Worm (Caenorhabditis elegans): ENCODE measurements around the gene ndus-8.

Gene ndus-8

DNA sequence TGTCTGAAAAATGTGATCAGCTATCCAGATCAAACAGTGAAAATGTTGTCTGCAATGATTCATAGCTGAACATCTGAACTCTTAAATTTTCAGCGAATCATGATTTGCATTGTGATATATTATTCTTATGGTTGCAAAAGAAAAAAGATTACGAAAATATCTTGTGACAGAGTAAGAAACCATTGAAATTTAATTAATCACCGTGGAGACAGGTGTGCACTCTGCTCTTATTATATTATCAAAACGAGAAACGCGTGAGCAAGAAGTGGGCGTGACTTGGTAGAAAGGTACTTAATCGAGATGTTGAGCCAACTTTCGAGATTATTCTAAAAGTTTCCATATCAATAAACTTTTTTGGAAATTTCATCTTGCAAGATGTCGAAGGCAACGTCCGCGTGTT lies 9.0 kb upstream of the ndus-8 start, which contains the start of gene osm-10:
Gene osm-10, plus strand, starts transcription at position 293 of the 400 bp plus-strand sequence.
- TF ChIP-seq dao-5 (tag; optimal IDR thresholded peaks at IDR 0.05) = no peak
- no peak for TF ChIP-seq him-1 (tag; optimal IDR thresholded peaks at IDR 0.05)
- TF ChIP-seq W03F9.2 (tag; optimal IDR thresholded peaks at IDR 0.05) = no peak

DNA sequence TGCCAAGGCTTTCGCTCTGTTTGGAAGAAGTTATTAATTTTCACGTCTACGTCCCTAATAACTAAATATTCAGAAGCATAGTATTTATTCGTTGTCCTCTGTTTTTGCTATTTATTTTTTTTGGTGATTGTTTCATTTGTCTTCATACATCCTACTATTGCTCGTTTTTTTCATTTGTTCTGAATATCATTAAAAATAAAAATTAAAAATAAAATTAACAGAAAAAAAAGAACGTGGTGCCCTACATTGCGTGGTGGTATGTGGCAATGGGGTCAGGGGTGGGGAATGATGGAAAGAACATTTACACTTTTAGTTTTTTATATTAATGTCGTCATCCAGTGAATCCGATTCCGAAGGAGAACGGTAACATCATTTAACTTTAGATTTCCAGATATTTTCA lies 7.1 kb upstream of the ndus-8 start, which contains the start of gene ztf-31:
Gene ztf-31, plus strand, starts transcription at position 301 of the 400 bp plus-strand sequence.
- TF ChIP-seq him-1 (tag; optimal IDR thresholded peaks at IDR 0.05) = no peak

DNA sequence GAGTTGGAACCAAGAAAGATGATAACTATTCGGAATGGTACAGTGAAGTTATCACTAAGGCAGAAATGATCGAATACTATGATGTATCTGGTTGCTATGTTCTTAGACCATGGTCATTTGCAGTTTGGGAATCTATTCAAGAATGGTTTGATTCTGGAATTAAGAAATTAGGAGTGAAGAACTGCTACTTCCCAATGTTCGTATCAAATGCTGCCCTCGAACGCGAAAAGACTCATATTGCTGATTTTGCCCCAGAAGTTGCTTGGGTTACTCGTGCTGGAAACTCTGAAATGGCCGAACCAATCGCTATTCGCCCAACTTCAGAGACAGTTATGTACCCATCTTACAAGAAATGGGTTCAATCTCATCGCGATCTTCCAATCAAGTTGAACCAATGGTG lies 5.4 kb upstream of the ndus-8 start:
- TF ChIP-seq dao-5 (tag; optimal IDR thresholded peaks at IDR 0.05) = no peak
- TF ChIP-seq him-1 (tag; optimal IDR thresholded peaks at IDR 0.05) = no peak
- TF ChIP-seq W03F9.2 (tag; optimal IDR thresholded peaks at IDR 0.05) = no peak

DNA sequence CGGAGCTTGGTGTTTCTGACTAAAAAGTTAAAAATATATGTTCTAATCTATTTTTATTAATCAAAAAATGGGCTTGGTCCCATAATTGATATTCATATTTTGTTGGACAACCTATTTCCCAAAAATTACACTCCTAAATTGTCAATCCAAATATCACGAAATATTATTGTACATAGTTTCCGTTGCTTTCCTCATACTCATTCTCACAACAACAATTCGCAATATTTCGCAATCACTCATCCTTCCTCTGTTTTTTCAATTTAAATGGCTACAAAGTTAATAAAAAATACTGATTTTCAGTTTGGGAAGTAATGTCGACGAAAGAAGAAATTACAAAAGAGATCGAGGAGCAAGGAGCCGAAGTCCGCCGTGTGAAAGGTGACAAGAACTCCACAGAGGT lies 4.7 kb upstream of the ndus-8 start, which contains the start of gene pars-1:
Gene pars-1, plus strand, starts transcription at position 301 of the 400 bp plus-strand sequence.
- TF ChIP-seq dao-5 (tag; optimal IDR thresholded peaks at IDR 0.05) = no peak
- TF ChIP-seq W03F9.2 (tag; optimal IDR thresholded peaks at IDR 0.05) = no peak

DNA sequence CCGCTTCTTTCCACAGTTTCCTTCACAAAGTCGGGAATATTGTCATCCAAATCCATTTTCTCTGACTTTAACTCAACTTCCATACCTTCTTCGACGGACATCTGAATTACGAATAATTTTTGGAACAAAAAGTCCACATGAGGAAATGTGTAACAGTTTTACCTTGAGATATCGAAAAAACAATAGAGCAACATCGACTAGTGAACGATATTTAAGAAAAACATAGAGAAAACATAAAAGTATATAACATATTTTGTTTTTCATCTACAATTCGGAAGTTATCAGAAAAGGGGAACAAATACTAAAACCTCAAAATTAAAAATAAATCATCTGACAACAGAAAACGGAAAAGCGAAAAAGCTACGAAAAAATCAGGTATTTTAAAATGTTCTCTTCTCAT lies 1.2 kb downstream of the ndus-8 start, which contains the start of gene adr-2:
Gene adr-2, minus strand, starts transcription at position 101 of the 400 bp plus-strand sequence.
- TF ChIP-seq him-1 (tag; optimal IDR thresholded peaks at IDR 0.05) (no peak), dao-5 (tag; optimal IDR thresholded peaks at IDR 0.05) (no peak), W03F9.2 (tag; optimal IDR thresholded peaks at IDR 0.05) (no peak)

DNA sequence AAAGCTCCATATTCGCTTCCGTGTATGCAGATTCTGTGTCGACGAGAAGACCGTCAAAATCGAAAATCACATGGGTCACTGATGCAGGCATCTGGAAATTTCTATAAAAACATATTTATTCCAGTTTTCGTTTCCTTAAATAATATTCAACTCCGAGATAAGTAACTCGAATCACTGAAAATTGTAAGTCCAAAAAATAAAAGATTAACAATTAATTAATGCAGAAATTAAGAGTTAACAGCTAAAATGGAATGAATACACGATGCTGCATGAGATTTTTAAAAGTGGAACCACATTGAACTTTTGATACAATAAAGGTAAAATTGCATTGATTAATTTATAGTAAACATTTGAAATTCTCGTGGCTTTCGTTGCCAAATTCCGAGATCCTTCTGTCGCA lies 3.2 kb downstream of the ndus-8 start, which contains the start of gene R151.10:
Gene R151.10, minus strand, starts transcription at position 101 of the 400 bp plus-strand sequence.
- TF ChIP-seq W03F9.2 (tag; optimal IDR thresholded peaks at IDR 0.05) (no peak), him-1 (tag; optimal IDR thresholded peaks at IDR 0.05) (no peak), dao-5 (tag; optimal IDR thresholded peaks at IDR 0.05) (no peak)

DNA sequence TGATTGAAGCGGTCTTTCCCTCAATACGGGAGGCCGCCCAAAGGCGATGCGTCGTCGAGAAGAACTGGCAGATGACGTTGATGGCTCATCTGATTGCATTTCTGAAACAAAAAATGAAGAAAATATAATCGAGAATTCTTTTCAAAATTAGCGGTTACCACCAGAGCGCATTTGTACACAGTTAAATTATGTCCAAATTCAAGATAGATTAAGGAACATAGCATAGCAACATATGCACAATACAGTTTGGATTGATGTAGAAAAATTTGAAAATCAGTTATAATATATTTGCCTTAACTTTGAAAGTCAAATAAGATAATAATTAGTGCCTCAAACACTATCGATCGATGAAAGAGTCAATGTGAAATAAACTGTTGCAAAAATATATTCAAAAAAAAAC lies 4.3 kb downstream of the ndus-8 start, which contains the start of gene R151.8:
Gene R151.8, minus strand, starts transcription at position 101 of the 400 bp plus-strand sequence.
- no peak for TF ChIP-seq W03F9.2 (tag; optimal IDR thresholded peaks at IDR 0.05)
- no peak for TF ChIP-seq him-1 (tag; optimal IDR thresholded peaks at IDR 0.05)
- no peak for TF ChIP-seq dao-5 (tag; optimal IDR thresholded peaks at IDR 0.05)

DNA sequence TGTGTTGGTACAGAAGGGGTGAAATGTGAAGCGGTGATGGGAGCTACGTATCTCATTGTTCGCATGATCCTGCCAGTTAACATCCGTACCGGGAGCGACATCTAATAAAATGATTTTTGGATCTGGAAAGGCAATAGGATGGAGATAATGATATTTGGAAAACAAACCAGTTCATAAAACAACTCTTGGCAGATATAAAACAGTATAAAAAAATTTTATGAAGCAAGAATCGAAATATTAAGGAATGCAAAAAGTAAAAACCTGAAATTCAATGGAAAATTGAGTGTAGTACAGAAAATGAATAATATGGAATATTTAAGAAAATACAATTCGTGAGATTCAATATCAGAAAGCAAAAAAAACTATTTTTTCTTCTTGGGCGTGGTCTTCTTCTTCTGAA lies 7.4 kb downstream of the ndus-8 start, which contains the start of gene hsp-75:
Gene hsp-75, minus strand, starts transcription at position 101 of the 400 bp plus-strand sequence.
- no peak for TF ChIP-seq dao-5 (tag; optimal IDR thresholded peaks at IDR 0.05)
- no peak for TF ChIP-seq W03F9.2 (tag; optimal IDR thresholded peaks at IDR 0.05)
- TF ChIP-seq him-1 (tag; optimal IDR thresholded peaks at IDR 0.05) = no peak

DNA sequence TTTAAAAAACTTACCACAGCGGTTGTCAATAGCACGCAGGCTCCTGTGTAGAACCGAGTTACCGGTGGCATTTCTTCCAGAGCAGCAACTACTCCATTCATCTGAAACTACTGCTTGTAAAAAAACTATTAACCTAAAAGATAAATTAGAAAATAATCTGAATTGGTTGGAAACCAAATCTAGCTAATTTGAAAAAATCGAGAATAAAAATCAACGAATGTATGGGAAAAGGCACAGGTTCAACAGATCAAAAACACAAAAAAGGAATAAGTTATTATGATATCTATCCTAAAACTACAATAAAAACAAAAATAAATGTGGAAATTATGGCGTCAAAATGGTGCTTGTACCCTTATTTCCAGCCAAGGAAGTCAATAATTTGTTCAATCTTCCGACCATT lies 11.0 kb downstream of the ndus-8 start, which contains the start of gene der-2:
Gene der-2, minus strand, starts transcription at position 101 of the 400 bp plus-strand sequence.
- TF ChIP-seq dao-5 (tag; optimal IDR thresholded peaks at IDR 0.05) (no peak), W03F9.2 (tag; optimal IDR thresholded peaks at IDR 0.05) (no peak), him-1 (tag; optimal IDR thresholded peaks at IDR 0.05) (no peak)

DNA sequence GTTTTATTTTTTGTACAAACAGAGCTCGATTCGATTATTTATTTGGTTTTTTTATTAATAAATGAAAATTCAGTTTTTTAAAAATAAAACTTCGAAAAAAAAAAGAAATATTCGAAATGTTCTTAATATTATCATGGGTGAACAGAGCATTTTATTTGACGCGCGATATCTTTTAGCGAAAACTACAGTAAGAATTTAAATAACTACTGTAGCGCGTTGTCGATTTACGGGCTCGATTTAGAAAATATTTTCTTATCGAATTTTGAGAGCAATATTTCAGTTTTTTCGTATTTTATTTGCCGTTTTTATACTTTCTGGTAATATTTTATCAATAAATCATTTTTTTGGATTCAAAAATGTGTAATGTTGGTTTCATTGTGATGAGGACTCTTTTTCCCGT lies 12.9 kb downstream of the ndus-8 start:
- TF ChIP-seq W03F9.2 (tag; optimal IDR thresholded peaks at IDR 0.05) (no peak), him-1 (tag; optimal IDR thresholded peaks at IDR 0.05) (no peak), dao-5 (tag; optimal IDR thresholded peaks at IDR 0.05) (no peak)

DNA sequence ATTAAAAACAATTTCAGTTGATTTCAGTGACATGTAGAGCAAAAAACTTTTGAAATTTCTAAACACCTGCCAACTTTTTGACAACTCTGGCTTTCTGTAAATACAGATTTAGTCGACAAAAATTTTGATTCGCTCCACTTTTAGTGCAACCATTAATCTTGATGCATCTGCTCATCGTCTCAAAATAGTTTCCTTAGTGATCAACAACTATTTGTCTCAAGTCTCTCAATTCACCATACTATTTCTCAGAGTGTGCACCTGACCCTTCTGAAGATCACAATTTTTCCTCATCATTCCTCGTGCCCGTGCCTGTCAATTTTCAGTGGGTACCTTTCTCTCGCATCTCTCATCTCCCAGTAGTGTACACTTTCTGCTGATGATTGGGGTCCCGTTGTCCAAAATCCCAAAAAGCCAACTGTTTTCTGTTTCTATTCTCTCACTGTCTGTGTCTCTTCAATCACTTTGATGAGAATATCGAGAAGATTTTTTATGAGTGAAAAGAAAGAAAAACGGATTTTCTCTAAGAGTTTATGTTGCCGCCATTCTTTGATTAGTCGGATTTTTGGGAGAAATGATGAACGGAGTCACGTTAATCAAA lies 17.0 kb downstream of the ndus-8 start:
- TF ChIP-seq dao-5 (tag; optimal IDR thresholded peaks at IDR 0.05) = no peak
- no peak for TF ChIP-seq W03F9.2 (tag; optimal IDR thresholded peaks at IDR 0.05)
- no peak for TF ChIP-seq him-1 (tag; optimal IDR thresholded peaks at IDR 0.05)

DNA sequence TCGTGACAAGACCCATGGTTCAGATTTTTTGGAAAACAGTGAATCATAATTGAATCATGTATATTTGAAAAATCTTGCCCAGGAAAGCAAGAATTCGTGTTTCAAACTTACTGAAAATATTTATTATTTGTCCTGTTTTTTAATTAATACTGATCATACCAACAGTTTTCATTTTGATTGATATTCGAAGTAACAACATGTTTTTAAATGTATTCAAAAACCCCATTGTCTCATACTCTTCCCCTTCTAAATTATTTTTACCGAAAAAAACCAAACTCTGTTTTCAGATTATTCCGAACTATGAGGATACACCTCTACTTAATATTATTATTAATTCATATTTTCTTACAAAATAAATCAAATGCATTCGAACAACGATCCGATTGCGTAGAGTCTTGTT lies 17.8 kb downstream of the ndus-8 start, which contains the start of gene R151.1:
Gene R151.1, plus strand, starts transcription at position 301 of the 400 bp plus-strand sequence.
- no peak for TF ChIP-seq W03F9.2 (tag; optimal IDR thresholded peaks at IDR 0.05)
- TF ChIP-seq him-1 (tag; optimal IDR thresholded peaks at IDR 0.05) = no peak
- TF ChIP-seq dao-5 (tag; optimal IDR thresholded peaks at IDR 0.05) = no peak

DNA sequence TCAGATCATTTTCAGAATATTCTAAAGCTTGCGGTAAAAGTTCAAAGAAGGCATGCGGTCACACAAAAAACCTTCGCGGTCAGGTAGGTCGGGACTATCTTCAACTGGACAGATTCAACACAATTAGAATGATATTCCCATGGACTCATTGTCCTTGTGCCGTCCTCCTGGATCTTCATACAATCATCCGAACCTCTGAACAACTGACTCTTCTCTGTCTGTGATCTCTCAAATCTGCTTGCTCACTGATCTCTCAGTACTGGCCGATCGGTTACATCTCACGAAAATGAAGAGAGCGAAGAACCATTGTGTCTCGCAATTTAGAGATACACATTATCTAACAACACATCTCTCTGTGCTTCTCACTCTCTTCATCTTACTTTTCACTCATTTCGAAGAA lies 18.5 kb downstream of the ndus-8 start:
- TF ChIP-seq him-1 (tag; optimal IDR thresholded peaks at IDR 0.05) (no peak), dao-5 (tag; optimal IDR thresholded peaks at IDR 0.05) (no peak), W03F9.2 (tag; optimal IDR thresholded peaks at IDR 0.05) (no peak)

DNA sequence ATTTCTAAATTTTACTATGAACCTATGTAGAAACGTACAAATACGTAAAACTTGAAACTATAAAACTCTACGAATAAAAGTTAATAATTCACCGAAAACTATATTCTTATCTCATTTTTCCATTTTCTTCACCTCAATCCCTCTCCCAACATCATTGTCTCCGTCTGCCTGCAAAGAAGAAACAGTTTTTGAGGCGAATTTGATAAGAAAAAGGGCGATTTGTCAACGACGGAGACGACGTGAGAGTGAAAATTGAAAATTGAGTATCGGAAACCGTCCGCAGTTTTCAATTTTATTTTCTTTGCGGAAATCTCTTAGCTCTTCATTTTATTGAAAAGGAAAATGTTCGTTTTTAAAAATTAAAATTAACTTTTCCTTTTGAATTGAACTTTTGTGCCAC lies 22.0 kb downstream of the ndus-8 start:
- TF ChIP-seq dao-5 (tag; optimal IDR thresholded peaks at IDR 0.05) = no peak
- TF ChIP-seq W03F9.2 (tag; optimal IDR thresholded peaks at IDR 0.05) = no peak
- no peak for TF ChIP-seq him-1 (tag; optimal IDR thresholded peaks at IDR 0.05)

DNA sequence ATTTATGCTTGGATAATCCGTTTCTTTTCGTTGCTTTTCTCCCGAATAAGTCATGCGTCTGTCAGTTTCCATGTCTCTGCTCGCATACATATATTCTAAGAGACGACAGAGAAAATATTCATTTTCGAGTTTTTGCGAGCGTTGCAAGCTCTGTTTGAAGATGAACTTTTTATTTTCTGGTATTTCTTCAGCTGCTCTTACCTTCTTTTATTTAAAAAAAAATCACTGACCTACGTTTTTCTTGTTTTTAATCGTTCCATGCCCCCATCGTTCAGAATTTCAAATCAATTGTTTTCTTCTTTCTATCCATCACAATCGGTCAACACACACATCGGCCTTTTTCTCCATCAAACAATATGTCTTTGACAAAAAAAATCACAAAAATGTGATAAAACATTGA lies 23.5 kb downstream of the ndus-8 start:
- TF ChIP-seq dao-5 (tag; optimal IDR thresholded peaks at IDR 0.05) (no peak), him-1 (tag; optimal IDR thresholded peaks at IDR 0.05) (no peak), W03F9.2 (tag; optimal IDR thresholded peaks at IDR 0.05) (no peak)

Data from whole organism, L4/young adult.